Fruit fly (Drosophila melanogaster) whole organism, embryonic: ENCODE results near the gene CG17362.

Experiments
- Bteb2 ChIP-seq: fragments of 200-800 bp; sonication (Bioruptor generic); optimal IDR thresholded peaks from 2 replicates; lab custom pipeline; 2016; ENCODE audit warnings: missing biosample characterization, missing genetic modification characterization
- CG10147 ChIP-seq: fragments of 200-800 bp; sonication (Bioruptor generic); optimal IDR thresholded peaks from 2 replicates; lab custom pipeline; 2019; ENCODE audit warnings: missing biosample characterization, mild to moderate bottlenecking, missing genetic modification characterization, moderate library complexity
- CG10959 ChIP-seq: fragments of 200-800 bp; sonication (Bioruptor generic); IDR thresholded peaks from 2 replicates; pipeline ENCODE4 v1.3.6; 2022; ENCODE audit warnings: missing biosample characterization, missing genetic modification characterization
- CG11398 ChIP-seq: fragments of 200-800 bp; sonication (Bioruptor generic); optimal IDR thresholded peaks from 2 replicates; lab custom pipeline; 2016; ENCODE audit warnings: missing biosample characterization, missing genetic modification characterization
- CG13775 ChIP-seq: fragments of 200-800 bp; sonication (Bioruptor generic); optimal IDR thresholded peaks from 3 replicates; lab custom pipeline; 2017; ENCODE audit warnings: missing biosample characterization, mild to moderate bottlenecking, missing genetic modification characterization
- CG14441 ChIP-seq: fragments of 200-800 bp; sonication (Bioruptor generic); IDR thresholded peaks from 2 replicates; pipeline ENCODE4 v1.3.6; 2022; ENCODE audit warnings: missing biosample characterization, missing genetic modification characterization
- CG1832 ChIP-seq: fragments of 200-800 bp; sonication (Bioruptor generic); optimal IDR thresholded peaks from 2 replicates; lab custom pipeline; 2017; ENCODE audit warnings: missing biosample characterization, mild to moderate bottlenecking, missing genetic modification characterization, inconsistent platforms
- CG18476 ChIP-seq: fragments of 200-800 bp; sonication (Bioruptor generic); optimal IDR thresholded peaks from 2 replicates; lab custom pipeline; 2016; ENCODE audit warnings: missing biosample characterization, mild to moderate bottlenecking, missing genetic modification characterization
- CG2889 ChIP-seq: fragments of 200-800 bp; sonication (Bioruptor generic); IDR thresholded peaks from 3 replicates; pipeline ENCODE4 v1.3.6; 2022; ENCODE audit warnings: missing biosample characterization, missing genetic modification characterization
- CG32767 ChIP-seq: fragments of 200-800 bp; sonication (Bioruptor generic); IDR thresholded peaks from 2 replicates; pipeline ENCODE4 v1.3.6; 2022; ENCODE audit warnings: missing biosample characterization, missing genetic modification characterization
- CG4328 ChIP-seq: fragments of 200-800 bp; sonication (Bioruptor generic); optimal IDR thresholded peaks from 3 replicates; lab custom pipeline; 2017; ENCODE audit warnings: missing biosample characterization, missing genetic modification reagents, missing genetic modification characterization
- CG6254 ChIP-seq: fragments of 200-800 bp; sonication (Bioruptor generic); optimal IDR thresholded peaks from 3 replicates; lab custom pipeline; 2017; ENCODE audit warnings: mild to moderate bottlenecking, missing biosample characterization, missing genetic modification reagents, missing genetic modification characterization
- CG6272 ChIP-seq: fragments of 200-800 bp; sonication (Bioruptor generic); IDR thresholded peaks from 2 replicates; pipeline ENCODE4 v1.3.6; 2022; ENCODE audit warnings: missing biosample characterization, missing genetic modification characterization
- CG6813 ChIP-seq: fragments of 200-800 bp; sonication (Bioruptor generic); optimal IDR thresholded peaks from 2 replicates; lab custom pipeline; 2017; ENCODE audit warnings: missing biosample characterization, missing genetic modification characterization, mild to moderate bottlenecking, moderate library complexity, missing genetic modification reagents
- CG7372 ChIP-seq: fragments of 200-800 bp; sonication (Bioruptor generic); IDR thresholded peaks from 2 replicates; pipeline ENCODE4 v1.3.6; 2022; ENCODE audit warnings: missing biosample characterization, missing genetic modification characterization
- CG8290 ChIP-seq, 3 experiments: fragments of 200-800 bp; sonication (Bioruptor generic); optimal IDR thresholded peaks; 2 replicates each; lab custom pipeline; 2016 to 2019; ENCODE audit warnings: missing biosample characterization in 3 of 3, missing genetic modification characterization in 3 of 3, mild to moderate bottlenecking in 2 of 3, moderate library complexity in 1 of 3
- CG9437 ChIP-seq: fragments of 200-800 bp; sonication (Bioruptor generic); optimal IDR thresholded peaks from 2 replicates; lab custom pipeline; 2018; ENCODE audit warnings: missing biosample characterization, mild to moderate bottlenecking, missing genetic modification characterization
- CG9817 ChIP-seq: fragments of 200-800 bp; sonication (Bioruptor generic); optimal IDR thresholded peaks from 2 replicates; lab custom pipeline; 2018; ENCODE audit warnings: missing biosample characterization, mild to moderate bottlenecking, missing genetic modification characterization, moderate library complexity
- CG9876 ChIP-seq: fragments of 200-800 bp; sonication (Bioruptor generic); optimal IDR thresholded peaks from 2 replicates; lab custom pipeline; 2016; ENCODE audit warnings: missing biosample characterization, missing genetic modification characterization
- CrebB ChIP-seq: fragments of 200-800 bp; sonication (Bioruptor generic); optimal IDR thresholded peaks from 3 replicates; lab custom pipeline; 2018; ENCODE audit warnings: missing biosample characterization, mild to moderate bottlenecking, missing genetic modification characterization
- ERR ChIP-seq: fragments of 200-800 bp; sonication (Bioruptor generic); optimal IDR thresholded peaks from 2 replicates; lab custom pipeline; 2016; ENCODE audit warnings: missing biosample characterization, missing genetic modification characterization
- Fer2 ChIP-seq: fragments of 200-800 bp; sonication (Bioruptor generic); optimal IDR thresholded peaks from 2 replicates; lab custom pipeline; 2018; ENCODE audit warnings: missing biosample characterization, mild to moderate bottlenecking, missing genetic modification characterization, moderate library complexity
- H15 ChIP-seq: fragments of 200-800 bp; sonication (Bioruptor generic); IDR thresholded peaks from 3 replicates; pipeline ENCODE4 v1.3.6; 2022; ENCODE audit warnings: missing biosample characterization, missing genetic modification characterization
- HLHmδ ChIP-seq: fragments of 200-800 bp; sonication (Bioruptor generic); optimal IDR thresholded peaks from 2 replicates; lab custom pipeline; 2018; ENCODE audit warnings: missing biosample characterization, mild to moderate bottlenecking, missing genetic modification characterization, moderate library complexity
- HmgD ChIP-seq: fragments of 200-800 bp; sonication (Bioruptor generic); optimal IDR thresholded peaks from 3 replicates; lab custom pipeline; 2016; ENCODE audit warnings: missing biosample characterization, missing genetic modification characterization
- Hsf ChIP-seq: fragments of 200-800 bp; sonication (Bioruptor generic); optimal IDR thresholded peaks from 3 replicates; lab custom pipeline; 2016; ENCODE audit warnings: missing biosample characterization, missing genetic modification characterization
- Lpt ChIP-seq: fragments of >200 bp; optimal IDR thresholded peaks from 2 replicates; lab custom pipeline; 2018; ENCODE audit warnings: missing biosample characterization, missing genetic modification characterization
- Pdp1 ChIP-seq, 2 experiments: fragments of 200-800 bp; sonication (Bioruptor generic); optimal IDR thresholded peaks; 3 replicates each; lab custom pipeline; 2016; ENCODE audit warnings: missing biosample characterization in 2 of 2, missing genetic modification characterization in 2 of 2, mild to moderate bottlenecking in 1 of 2, moderate library complexity in 1 of 2
- Tbp ChIP-seq: fragments of >200 bp; optimal IDR thresholded peaks from 2 replicates; lab custom pipeline; 2018; ENCODE audit warnings: missing biosample characterization, missing genetic modification characterization
- ara ChIP-seq: fragments of 200-800 bp; sonication (Bioruptor generic); IDR thresholded peaks from 2 replicates; pipeline ENCODE4 v1.3.6; 2022; ENCODE audit warnings: missing biosample characterization, missing genetic modification characterization
- ato ChIP-seq: fragments of 200-800 bp; sonication (Bioruptor generic); IDR thresholded peaks from 2 replicates; pipeline ENCODE4 v1.3.6; 2022; ENCODE audit warnings: missing biosample characterization, missing genetic modification characterization; ENCODE audit not compliant: partially characterized antibody
- cwo ChIP-seq: fragments of 200-800 bp; sonication (Bioruptor generic); optimal IDR thresholded peaks from 3 replicates; lab custom pipeline; 2017; ENCODE audit warnings: missing biosample characterization, missing genetic modification characterization, mild to moderate bottlenecking, moderate library complexity, missing genetic modification reagents
- disco-r ChIP-seq: fragments of 200-800 bp; sonication (Bioruptor generic); optimal IDR thresholded peaks from 2 replicates; lab custom pipeline; 2016; ENCODE audit warnings: missing biosample characterization, missing genetic modification characterization
- dpn ChIP-seq, 2 experiments: fragments of 200-800 bp; sonication (Bioruptor generic); optimal IDR thresholded peaks; 3 replicates each; lab custom pipeline; 2016; ENCODE audit warnings: missing biosample characterization in 2 of 2, missing genetic modification characterization in 2 of 2
- exex ChIP-seq: fragments of 200-800 bp; sonication (Bioruptor generic); optimal IDR thresholded peaks from 4 replicates; lab custom pipeline; 2018; ENCODE audit warnings: missing biosample characterization, mild to moderate bottlenecking, missing genetic modification characterization, moderate library complexity
- ftz-f1 ChIP-seq: fragments of 200-800 bp; sonication (Bioruptor generic); optimal IDR thresholded peaks from 2 replicates; lab custom pipeline; 2016; ENCODE audit warnings: missing biosample characterization, missing genetic modification characterization
- fu2 ChIP-seq: fragments of 200-800 bp; sonication (Bioruptor generic); optimal IDR thresholded peaks from 2 replicates; lab custom pipeline; 2016; ENCODE audit warnings: missing biosample characterization, missing genetic modification characterization
- hkb ChIP-seq, 2 experiments: fragments of 200-800 bp in 1 of 2; fragments of >200 bp in 1 of 2; sonication (Bioruptor generic) in 1 of 2; IDR thresholded peaks in 1 of 2; optimal IDR thresholded peaks in 1 of 2; 2 replicates each; pipeline versions ENCODE4 v1.3.6 to Lab custom; 2017 to 2022; ENCODE audit warnings: missing biosample characterization in 1 of 2, missing genetic modification characterization in 1 of 2
- jigr1 ChIP-seq: fragments of 200-800 bp; sonication (Bioruptor generic); IDR thresholded peaks from 3 replicates; pipeline ENCODE4 v1.3.6; 2022; ENCODE audit warnings: missing biosample characterization, missing genetic modification characterization
- nau ChIP-seq: fragments of 200-800 bp; sonication (Bioruptor generic); optimal IDR thresholded peaks from 3 replicates; lab custom pipeline; 2017; ENCODE audit warnings: missing biosample characterization, mild to moderate bottlenecking, missing genetic modification characterization, missing genetic modification reagents
- nerfin-1 ChIP-seq: fragments of 200-800 bp; sonication (Bioruptor generic); optimal IDR thresholded peaks from 3 replicates; lab custom pipeline; 2019; ENCODE audit warnings: missing biosample characterization, mild to moderate bottlenecking, missing genetic modification characterization, moderate library complexity
- psq ChIP-seq: fragments of 200-800 bp; sonication (Bioruptor generic); optimal IDR thresholded peaks from 2 replicates; lab custom pipeline; 2017; ENCODE audit warnings: missing biosample characterization, missing genetic modification characterization
- ro ChIP-seq: fragments of 200-800 bp; sonication (Bioruptor generic); IDR thresholded peaks from 2 replicates; pipeline ENCODE4 v1.3.6; 2022; ENCODE audit warnings: missing biosample characterization, missing genetic modification characterization
- sd ChIP-seq: fragments of 200-800 bp; sonication (Bioruptor generic); optimal IDR thresholded peaks from 3 replicates; lab custom pipeline; 2018; ENCODE audit warnings: missing biosample characterization, mild to moderate bottlenecking, missing genetic modification characterization, moderate library complexity
- trh ChIP-seq: fragments of 200-800 bp; sonication (Bioruptor generic); optimal IDR thresholded peaks from 2 replicates; lab custom pipeline; 2016; ENCODE audit warnings: missing biosample characterization, missing genetic modification characterization
- ttk ChIP-seq: fragments of 200-800 bp; sonication (Bioruptor generic); IDR thresholded peaks from 2 replicates; pipeline ENCODE4 v2.1.2; 2022; ENCODE audit warnings: missing biosample characterization, missing genetic modification characterization
- wek ChIP-seq: fragments of 200-800 bp; sonication (Bioruptor generic); optimal IDR thresholded peaks from 3 replicates; lab custom pipeline; 2018; ENCODE audit warnings: missing biosample characterization, mild to moderate bottlenecking, missing genetic modification characterization, moderate library complexity
- zen2 ChIP-seq: fragments of 200-800 bp; sonication (Bioruptor generic); IDR thresholded peaks from 3 replicates; pipeline ENCODE4 v1.3.6; 2022; ENCODE audit warnings: missing biosample characterization, missing genetic modification characterization; ENCODE audit not compliant: partially characterized antibody

The CG17362 gene

dm6 chr3L:14001658-14002523 is 15.5 kb downstream of the CG17362 start, which contains the start of the genes Nprl3 and upSET (continued):
- TF ChIP-seq CG10147 (peak; percentile 6), Bteb2 (GFP tag; lab: Kevin White, UChicago) (no peak), ara (GFP tag; lab: Robert Waterston, UW) (no peak), CG8290 (GFP tag; optimal IDR thresholded peaks at IDR 0.05; lab: Kevin White, UChicago) (no peak), CG8290 (tag; optimal IDR thresholded peaks at IDR 0.05; lab: Kevin White, UChicago) (no peak), CG1832 (GFP tag; lab: Kevin White, UChicago) (peak; percentile 63), CG18476 (GFP tag; lab: Kevin White, UChicago) (no peak), nerfin-1 (no peak), Tbp (GFP tag; lab: Kevin White, UChicago) (no peak), HmgD (GFP tag; lab: Kevin White, UChicago) (peak; percentile 9), Lpt (GFP tag; lab: Kevin White, UChicago) (no peak), CG6254 (GFP tag; lab: Kevin White, UChicago) (no peak), ERR (GFP tag; lab: Kevin White, UChicago) (no peak), wek (GFP tag; lab: Kevin White, UChicago) (no peak), HLHmδ (no peak), CG6272 (GFP tag; lab: Robert Waterston, UW) (no peak), H15 (GFP tag; lab: Robert Waterston, UW) (no peak), CG11398 (no peak), ttk (GFP tag; lab: Robert Waterston, UW) (no peak), hkb (optimal IDR thresholded peaks at IDR 0.05; lab: Kevin White, UChicago) (no peak), hkb (GFP tag; IDR thresholded peaks at IDR 0.05; lab: Robert Waterston, UW) (0 out of 2 replicates have a peak, but pooled peaks have one; percentile 24), CG7372 (GFP tag; lab: Robert Waterston, UW) (no peak), CG14441 (GFP tag; lab: Robert Waterston, UW) (no peak), Fer2 (tag; lab: Kevin White, UChicago) (no peak), CG4328 (no peak), Hsf (GFP tag; lab: Kevin White, UChicago) (peak; percentile 20), dpn (GFP tag; optimal IDR thresholded peaks at IDR 0.05; lab: Kevin White, UChicago) (no peak), cwo (GFP tag; lab: Kevin White, UChicago) (no peak), nau (no peak), ro (GFP tag; lab: Robert Waterston, UW) (no peak), CG10959 (GFP tag; lab: Robert Waterston, UW) (no peak), CG9817 (tag; lab: Kevin White, UChicago) (no peak), CG32767 (GFP tag; lab: Robert Waterston, UW) (no peak), ftz-f1 (GFP tag; lab: Kevin White, UChicago) (no peak), sd (tag; lab: Kevin White, UChicago) (no peak), disco-r (no peak), trh (no peak), jigr1 (GFP tag; lab: Robert Waterston, UW) (no peak), ato (GFP tag; lab: Robert Waterston, UW) (peak; percentile 69; the same call in 1 of the 2 replicates), CG9437 (GFP tag; lab: Kevin White, UChicago) (no peak), CG9876 (GFP tag; lab: Kevin White, UChicago) (no peak), CG13775 (GFP tag; lab: Kevin White, UChicago) (peak; percentile 18), fu2 (GFP tag; lab: Kevin White, UChicago) (no peak), CG2889 (no peak), Pdp1 (GFP tag; optimal IDR thresholded peaks at IDR 0.05; lab: Kevin White, UChicago) (peak in 1 of 2 experiments; percentile 5), zen2 (GFP tag; lab: Robert Waterston, UW) (peak; percentile 20; the same call in 1 of the 3 replicates), exex (tag; lab: Kevin White, UChicago) (no peak), CrebB (tag; lab: Kevin White, UChicago) (no peak), psq (GFP tag; lab: Kevin White, UChicago) (no peak), CG6813 (GFP tag; lab: Kevin White, UChicago) (no peak)
